Worm (Caenorhabditis elegans) whole organism, young adult: ENCODE data around the gene C18G1.8.

ENCODE experiments used
- C17E4.6 ChIP-seq: fragments of 200-800 bp; sonication (Bioruptor generic); IDR thresholded peaks from 2 replicates; pipeline ENCODE4 v1.3.6; 2022; ENCODE audit warnings: missing genetic modification reagents, missing genetic modification characterization, missing compliant biosample characterization
- F33H1.4 ChIP-seq: fragments of 200-800 bp; sonication (Bioruptor generic); IDR thresholded peaks from 2 replicates; pipeline ENCODE4 v1.3.6; 2022; ENCODE audit warnings: missing genetic modification reagents, missing genetic modification characterization, missing compliant biosample characterization
- F39B2.1 ChIP-seq: fragments of 200-800 bp; sonication (Bioruptor generic); IDR thresholded peaks from 2 replicates; pipeline ENCODE4 v1.3.6; 2022; ENCODE audit warnings: missing genetic modification reagents, missing genetic modification characterization, missing compliant biosample characterization
- T07F8.4 ChIP-seq: sonication (generic microtip); optimal IDR thresholded peaks from 2 replicates; lab custom pipeline; 2016; ENCODE audit warnings: mild to moderate bottlenecking, missing genetic modification characterization, moderate library complexity, missing compliant biosample characterization
- Y56A3A.18 ChIP-seq: fragments of 200-800 bp; sonication (Bioruptor generic); IDR thresholded peaks from 2 replicates; pipeline ENCODE4 v1.3.6; 2022; ENCODE audit warnings: missing genetic modification reagents, missing genetic modification characterization, missing compliant biosample characterization
- Y79H2A.3 ChIP-seq: fragments of 200-800 bp; sonication (Bioruptor generic); conservative IDR thresholded peaks from 2 replicates; pipeline ENCODE4 v1.3.6; 2022; ENCODE audit warnings: missing genetic modification reagents, missing genetic modification characterization, missing compliant biosample characterization
- Y95B8A.8 ChIP-seq: fragments of 200-800 bp; sonication (Bioruptor generic); IDR thresholded peaks from 2 replicates; pipeline ENCODE4 v1.3.6; 2022; ENCODE audit warnings: missing genetic modification reagents, missing genetic modification characterization, missing compliant biosample characterization
- akir-1 ChIP-seq: fragments of 200-800 bp; sonication (Bioruptor generic); optimal IDR thresholded peaks from 2 replicates; lab custom pipeline; 2018; ENCODE audit warnings: mild to moderate bottlenecking, missing genetic modification characterization, moderate library complexity, missing compliant biosample characterization
- attf-6 ChIP-seq: fragments of 200-800 bp; sonication (Bioruptor generic); IDR thresholded peaks from 2 replicates; pipeline ENCODE4 v1.3.6; 2022; ENCODE audit warnings: missing genetic modification reagents, missing genetic modification characterization, missing compliant biosample characterization
- bed-1 ChIP-seq: fragments of 200-800 bp; sonication (Bioruptor generic); IDR thresholded peaks from 2 replicates; pipeline ENCODE4 v1.3.6; 2022; ENCODE audit warnings: missing genetic modification reagents, missing genetic modification characterization, missing compliant biosample characterization
- bed-2 ChIP-seq: fragments of 200-800 bp; sonication (Bioruptor generic); IDR thresholded peaks from 2 replicates; pipeline ENCODE4 v1.3.6; 2022; ENCODE audit warnings: missing genetic modification reagents, missing genetic modification characterization, missing compliant biosample characterization
- ceh-91 ChIP-seq: fragments of 200-800 bp; sonication (Bioruptor generic); IDR thresholded peaks from 2 replicates; pipeline ENCODE4 v1.3.6; 2022; ENCODE audit warnings: missing genetic modification reagents, missing genetic modification characterization, missing compliant biosample characterization
- die-1 ChIP-seq: sonication (generic microtip); optimal IDR thresholded peaks from 2 replicates; lab custom pipeline; 2016; ENCODE audit warnings: missing genotype, mild to moderate bottlenecking, missing genetic modification characterization, missing compliant biosample characterization
- egrh-3 ChIP-seq: fragments of 200-800 bp; sonication (Bioruptor generic); IDR thresholded peaks from 2 replicates; pipeline ENCODE4 v1.3.6; 2022; ENCODE audit warnings: missing genetic modification reagents, missing genetic modification characterization, missing compliant biosample characterization
- ekl-4 ChIP-seq: fragments of 200-800 bp; sonication (Bioruptor generic); IDR thresholded peaks from 2 replicates; pipeline ENCODE4 v1.3.6; 2022; ENCODE audit warnings: missing genetic modification reagents, missing genetic modification characterization, missing compliant biosample characterization
- fkh-3 ChIP-seq: sonication (generic microtip); optimal IDR thresholded peaks from 2 replicates; lab custom pipeline; 2016; ENCODE audit warnings: mild to moderate bottlenecking, missing genetic modification characterization, missing compliant biosample characterization
- hlh-12 ChIP-seq: sonication (generic microtip); optimal IDR thresholded peaks from 2 replicates; lab custom pipeline; 2016; ENCODE audit warnings: missing genetic modification characterization, missing compliant biosample characterization
- hmg-1.2 ChIP-seq: fragments of 200-800 bp; sonication (Bioruptor generic); IDR thresholded peaks from 2 replicates; pipeline ENCODE4 v1.3.6; 2022; ENCODE audit warnings: missing genetic modification reagents, missing genetic modification characterization, missing compliant biosample characterization
- hmg-20 ChIP-seq: fragments of 200-800 bp; sonication (Bioruptor generic); IDR thresholded peaks from 2 replicates; pipeline ENCODE4 v1.3.6; 2022; ENCODE audit warnings: missing genetic modification reagents, missing genetic modification characterization, missing compliant biosample characterization
- hsf-1 ChIP-seq: fragments of 200-800 bp; sonication (Bioruptor generic); IDR thresholded peaks from 2 replicates; pipeline ENCODE4 v1.3.6; 2022; ENCODE audit warnings: missing genetic modification reagents, missing genetic modification characterization, missing compliant biosample characterization
- let-607 ChIP-seq, 2 experiments: fragments of 200-800 bp in 1 of 2; sonication (Bioruptor generic) in 1 of 2; sonication (generic microtip) in 1 of 2; optimal IDR thresholded peaks; 2 replicates each; lab custom pipeline; 2016 to 2018; ENCODE audit warnings: mild to moderate bottlenecking in 2 of 2, missing compliant biosample characterization in 2 of 2, missing genetic modification characterization in 2 of 2, moderate library complexity in 2 of 2, missing genotype in 1 of 2
- lin-35 ChIP-seq, 3 experiments: fragments of 150-350 bp in 2 of 3; sonication (generic microtip) in 1 of 3; optimal IDR thresholded peaks; 2 replicates each; lab custom pipeline; 2014 to 2018; ENCODE audit warnings: missing biosample characterization in 3 of 3, missing genetic modification characterization in 3 of 3, missing genetic modification reagents in 3 of 3
- lin-40 ChIP-seq: sonication (generic microtip); optimal IDR thresholded peaks from 2 replicates; lab custom pipeline; 2016; ENCODE audit warnings: missing genetic modification characterization, mild to moderate bottlenecking, missing compliant biosample characterization, missing genotype, missing genetic modification reagents
- lsl-1 ChIP-seq: fragments of 200-800 bp; sonication (Bioruptor generic); optimal IDR thresholded peaks from 2 replicates; lab custom pipeline; 2018; ENCODE audit warnings: mild to moderate bottlenecking, missing genetic modification characterization, moderate library complexity, missing compliant biosample characterization
- madf-3 ChIP-seq: fragments of 200-800 bp; sonication (Bioruptor generic); IDR thresholded peaks from 2 replicates; pipeline ENCODE4 v1.3.6; 2022; ENCODE audit warnings: missing genetic modification reagents, missing genetic modification characterization, missing compliant biosample characterization
- mcd-1 ChIP-seq: fragments of 200-800 bp; sonication (Bioruptor generic); IDR thresholded peaks from 2 replicates; pipeline ENCODE4 v1.3.6; 2022; ENCODE audit warnings: missing genetic modification reagents, missing genetic modification characterization, missing compliant biosample characterization
- nfya-1 ChIP-seq: sonication (generic microtip); optimal IDR thresholded peaks from 2 replicates; lab custom pipeline; 2017; ENCODE audit warnings: antibody characterized with exemption, missing compliant biosample characterization, missing genetic modification characterization, borderline replicate concordance; ENCODE audit not compliant: insufficient read depth
- nhr-90 ChIP-seq: sonication (generic microtip); optimal IDR thresholded peaks from 2 replicates; lab custom pipeline; 2016; ENCODE audit warnings: missing genotype, mild to moderate bottlenecking, missing genetic modification characterization, missing compliant biosample characterization
- snpc-1.1 ChIP-seq: sonication (generic microtip); optimal IDR thresholded peaks from 2 replicates; lab custom pipeline; 2017; ENCODE audit warnings: missing genetic modification characterization, mild to moderate bottlenecking, missing compliant biosample characterization, antibody characterized with exemption, moderate library complexity, missing genotype, missing genetic modification reagents; ENCODE audit not compliant: insufficient read depth
- sptf-2 ChIP-seq: fragments of 200-800 bp; sonication (Bioruptor generic); optimal IDR thresholded peaks from 2 replicates; lab custom pipeline; 2018; ENCODE audit warnings: mild to moderate bottlenecking, missing genetic modification characterization, missing compliant biosample characterization
- unc-130 ChIP-seq: sonication (generic microtip); optimal IDR thresholded peaks from 2 replicates; lab custom pipeline; 2016; ENCODE audit warnings: missing genetic modification reagents, missing genetic modification characterization, missing compliant biosample characterization
- unc-62 ChIP-seq: fragments of 150-350 bp; optimal IDR thresholded peaks from 2 replicates; lab custom pipeline; 2014; ENCODE audit warnings: missing biosample characterization, missing genetic modification reagents, missing genetic modification characterization
- xnd-1 ChIP-seq: sonication (generic microtip); optimal IDR thresholded peaks from 2 replicates; lab custom pipeline; 2016; ENCODE audit warnings: missing genotype, missing genetic modification reagents, missing genetic modification characterization, missing compliant biosample characterization
- zfh-2 ChIP-seq: fragments of 200-800 bp; sonication (Bioruptor generic); conservative IDR thresholded peaks from 2 replicates; pipeline ENCODE4 v1.3.6; 2022; ENCODE audit warnings: missing genetic modification reagents, missing genetic modification characterization, missing compliant biosample characterization
- ztf-25 ChIP-seq: fragments of 200-800 bp; sonication (Bioruptor generic); IDR thresholded peaks from 2 replicates; pipeline ENCODE4 v1.3.6; 2022; ENCODE audit warnings: missing genetic modification reagents, missing genetic modification characterization, missing compliant biosample characterization
- ztf-28 ChIP-seq: fragments of 200-800 bp; sonication (Bioruptor generic); IDR thresholded peaks from 2 replicates; pipeline ENCODE4 v1.3.6; 2022; ENCODE audit warnings: missing genetic modification reagents, missing genetic modification characterization, missing compliant biosample characterization
- ztf-3 ChIP-seq: fragments of 200-800 bp; sonication (Bioruptor generic); optimal IDR thresholded peaks from 2 replicates; lab custom pipeline; 2018; ENCODE audit warnings: mild to moderate bottlenecking, missing genetic modification characterization, missing compliant biosample characterization
- ztf-6 ChIP-seq: fragments of 200-800 bp; sonication (Bioruptor generic); IDR thresholded peaks from 2 replicates; pipeline ENCODE4 v1.3.6; 2022; ENCODE audit warnings: missing genetic modification reagents, missing genetic modification characterization, missing compliant biosample characterization

Gene C18G1.8

ce11 chrV:4754123-4754522 lies 12.3 kb downstream of the C18G1.8 start, which contains the start of gene hil-4 (continued):
- TF ChIP-seq ceh-91 = peak; percentile 86
- no peak for TF ChIP-seq unc-62 (GFP tag; lab: Kevin White, UChicago)
- TF ChIP-seq T07F8.4 = no peak
- TF ChIP-seq hmg-1.2 = peak; percentile 45; the same call in 1 of the 2 replicates
- TF ChIP-seq Y79H2A.3 (GFP tag; lab: Robert Waterston, UW) = peak; percentile 51; the same call in 1 of the 2 replicates
- TF ChIP-seq nhr-90 = no peak
- TF ChIP-seq Y95B8A.8 = peak; percentile 75; the same call in 1 of the 2 replicates
- TF ChIP-seq ekl-4 = peak; percentile 74; the same call in 1 of the 2 replicates
- TF ChIP-seq madf-3 = 0 out of 2 replicates have a peak, but pooled peaks have one; percentile 61
- TF ChIP-seq ztf-6 (GFP tag; lab: Robert Waterston, UW) = 0 out of 2 replicates have a peak, but pooled peaks have one; percentile 49
- peak; percentile 24 for TF ChIP-seq unc-130
- TF ChIP-seq egrh-3 (GFP tag; lab: Robert Waterston, UW) = 0 out of 2 replicates have a peak, but pooled peaks have one; percentile 17
- TF ChIP-seq xnd-1 (tag; lab: Kevin White, UChicago) = peak; percentile 80
- peak; percentile 79 for TF ChIP-seq F33H1.4 (GFP tag; lab: Robert Waterston, UW)
- TF ChIP-seq mcd-1 = peak; percentile 42
- peak; percentile 99 for TF ChIP-seq F39B2.1 (GFP tag; lab: Robert Waterston, UW)
- TF ChIP-seq let-607 (tag; optimal IDR thresholded peaks at IDR 0.05; lab: Kevin White, UChicago) = no peak
- 0 out of 2 replicates have a peak, but pooled peaks have one; percentile 14 for TF ChIP-seq bed-2 (GFP tag; lab: Robert Waterston, UW)
- peak; percentile 74 for TF ChIP-seq lsl-1 (GFP tag; lab: Kevin White, UChicago)

ce11 chrV:4750294-4750693 lies 16.1 kb downstream of the C18G1.8 start, which contains the start of gene C18G1.6:
TSS of gene C18G1.6 (plus strand) at chrV:4750594.
- TF ChIP-seq nfya-1 (tag; lab: Kevin White, UChicago) = no peak
- TF ChIP-seq snpc-1.1 (tag; lab: Kevin White, UChicago) = no peak
- TF ChIP-seq die-1 (tag; lab: Kevin White, UChicago) = no peak
- no peak for TF ChIP-seq hsf-1 (GFP tag; lab: Robert Waterston, UW)
- TF ChIP-seq zfh-2 = no peak
- TF ChIP-seq C17E4.6 (GFP tag; lab: Robert Waterston, UW) = no peak
- no peak for TF ChIP-seq sptf-2 (GFP tag; lab: Kevin White, UChicago)
- no peak for TF ChIP-seq hlh-12
- no peak for TF ChIP-seq ztf-28 (GFP tag; lab: Robert Waterston, UW)
- TF ChIP-seq akir-1 (GFP tag; lab: Kevin White, UChicago) = no peak
- no peak for TF ChIP-seq ztf-3 (GFP tag; lab: Kevin White, UChicago)
- TF ChIP-seq fkh-3 (tag; lab: Kevin White, UChicago) = no peak
- TF ChIP-seq bed-1 (GFP tag; lab: Robert Waterston, UW) = no peak

ce11 chrV:4745269-4745668 lies 21.1 kb downstream of the C18G1.8 start, which contains the start of gene C18G1.7:
TSS of gene C18G1.7 (plus strand) at chrV:4745569.
- TF ChIP-seq ztf-3 (GFP tag; lab: Kevin White, UChicago) (no peak), lin-40 (tag; lab: Kevin White, UChicago) (no peak), hmg-20 (no peak), Y56A3A.18 (GFP tag; lab: Robert Waterston, UW) (no peak), attf-6 (GFP tag; lab: Robert Waterston, UW) (no peak), bed-1 (GFP tag; lab: Robert Waterston, UW) (no peak), ztf-25 (GFP tag; lab: Robert Waterston, UW) (no peak), lin-35 (GFP tag; optimal IDR thresholded peaks at IDR 0.05; lab: Kevin White, UChicago) (no peak)
- TF ChIP-seq, all 124 proteins: peak for 0
